Fruit fly (Drosophila melanogaster) whole organism, embryonic: ENCODE measurements around the gene pav.
A peak's percentile ranks its signal among the peaks of the same experiment; 100 is the strongest.

Experiments used
- Blimp-1 ChIP-seq: fragments of 200-800 bp; sonication (Bioruptor generic); optimal IDR thresholded peaks from 3 replicates; lab custom pipeline; 2018; ENCODE audit warnings: missing biosample characterization, missing genetic modification characterization, mild to moderate bottlenecking, moderate library complexity, missing genetic modification reagents
- CG10267 ChIP-seq: fragments of 200-800 bp; sonication (Bioruptor generic); optimal IDR thresholded peaks from 2 replicates; lab custom pipeline; 2018; ENCODE audit warnings: missing biosample characterization, mild to moderate bottlenecking, missing genetic modification characterization, moderate library complexity
- CG10979 ChIP-seq: fragments of 200-800 bp; sonication (Bioruptor generic); optimal IDR thresholded peaks from 2 replicates; lab custom pipeline; 2018; ENCODE audit warnings: missing biosample characterization, mild to moderate bottlenecking, missing genetic modification characterization, moderate library complexity
- CG11695 ChIP-seq: fragments of 200-800 bp; sonication (Bioruptor generic); IDR thresholded peaks from 3 replicates; pipeline ENCODE4 v1.3.6; 2022; ENCODE audit warnings: missing biosample characterization, missing genetic modification characterization
- CG12942 ChIP-seq: fragments of 200-800 bp; sonication (Bioruptor generic); optimal IDR thresholded peaks from 3 replicates; lab custom pipeline; 2016; ENCODE audit warnings: missing biosample characterization, missing genetic modification characterization
- CG14710 ChIP-seq: fragments of 200-800 bp; sonication (Bioruptor generic); optimal IDR thresholded peaks from 3 replicates; lab custom pipeline; 2019; ENCODE audit warnings: missing biosample characterization, mild to moderate bottlenecking, missing genetic modification characterization, moderate library complexity
- CG15696 ChIP-seq: fragments of 200-800 bp; sonication (Bioruptor generic); optimal IDR thresholded peaks from 2 replicates; lab custom pipeline; 2019; ENCODE audit warnings: missing biosample characterization, mild to moderate bottlenecking, missing genetic modification characterization, moderate library complexity
- CG17359 ChIP-seq: fragments of 200-800 bp; sonication (Bioruptor generic); optimal IDR thresholded peaks from 3 replicates; lab custom pipeline; 2018; ENCODE audit warnings: missing biosample characterization, mild to moderate bottlenecking, missing genetic modification characterization, moderate library complexity
- CG17829 ChIP-seq: fragments of 200-800 bp; optimal IDR thresholded peaks from 2 replicates; lab custom pipeline; 2019; ENCODE audit warnings: missing biosample characterization, mild to moderate bottlenecking, missing genetic modification characterization, moderate library complexity
- CG2712 ChIP-seq: fragments of 200-800 bp; optimal IDR thresholded peaks from 3 replicates; lab custom pipeline; 2019; ENCODE audit warnings: missing biosample characterization, mild to moderate bottlenecking, missing genetic modification characterization, moderate library complexity
- CG30020 ChIP-seq: fragments of 200-800 bp; optimal IDR thresholded peaks from 2 replicates; lab custom pipeline; 2019; ENCODE audit warnings: missing biosample characterization, mild to moderate bottlenecking, missing genetic modification characterization, moderate library complexity
- CG31441 ChIP-seq: fragments of 200-800 bp; sonication (Bioruptor generic); IDR thresholded peaks from 2 replicates; pipeline ENCODE4 v1.3.6; 2022; ENCODE audit warnings: missing biosample characterization, missing genetic modification characterization
- CG43689 ChIP-seq: fragments of 200-800 bp; sonication (Bioruptor generic); IDR thresholded peaks from 2 replicates; pipeline ENCODE4 v1.3.6; 2022; ENCODE audit warnings: missing biosample characterization, missing genetic modification characterization
- CG4404 ChIP-seq: fragments of 200-800 bp; sonication (Bioruptor generic); IDR thresholded peaks from 2 replicates; pipeline ENCODE4 v1.3.6; 2022; ENCODE audit warnings: missing biosample characterization, missing genetic modification characterization
- CG4424 ChIP-seq: fragments of 200-800 bp; sonication (Bioruptor generic); optimal IDR thresholded peaks from 3 replicates; lab custom pipeline; 2016; ENCODE audit warnings: missing biosample characterization, missing genetic modification characterization
- CG4730 ChIP-seq: fragments of 200-800 bp; sonication (Bioruptor generic); IDR thresholded peaks from 2 replicates; pipeline ENCODE4 v1.3.6; 2022; ENCODE audit warnings: missing biosample characterization, missing genetic modification characterization
- CG5245 ChIP-seq: fragments of 200-800 bp; sonication (Bioruptor generic); optimal IDR thresholded peaks from 3 replicates; lab custom pipeline; 2016; ENCODE audit warnings: missing biosample characterization, missing genetic modification characterization
- CG9727 ChIP-seq: fragments of 200-800 bp; sonication (Bioruptor generic); optimal IDR thresholded peaks from 3 replicates; lab custom pipeline; 2017; ENCODE audit warnings: missing biosample characterization, mild to moderate bottlenecking, missing genetic modification characterization
- Drgx ChIP-seq: fragments of 200-800 bp; sonication (Bioruptor generic); IDR thresholded peaks from 2 replicates; pipeline ENCODE4 v1.3.6; 2022; ENCODE audit warnings: missing biosample characterization, missing genetic modification characterization
- Ets65A ChIP-seq: fragments of 200-800 bp; sonication (Bioruptor generic); peaks from one replicate; lab custom pipeline; 2016; ENCODE audit warnings: missing biosample characterization, missing genetic modification characterization
- Hand ChIP-seq: fragments of 200-800 bp; sonication (Bioruptor generic); optimal IDR thresholded peaks from 2 replicates; lab custom pipeline; 2017; ENCODE audit warnings: mild to moderate bottlenecking, missing biosample characterization, missing genetic modification reagents, missing genetic modification characterization
- Ptx1 ChIP-seq: fragments of 200-800 bp; sonication (Bioruptor generic); IDR thresholded peaks from 2 replicates; pipeline ENCODE4 v1.3.6; 2022; ENCODE audit warnings: missing biosample characterization, missing genetic modification characterization
- Rx ChIP-seq: fragments of 200-800 bp; sonication (Bioruptor generic); IDR thresholded peaks from 2 replicates; pipeline ENCODE4 v1.3.6; 2022; ENCODE audit warnings: missing biosample characterization, missing genetic modification characterization
- Six4 ChIP-seq: fragments of 200-800 bp; sonication (Bioruptor generic); optimal IDR thresholded peaks from 2 replicates; lab custom pipeline; 2016; ENCODE audit warnings: missing biosample characterization, missing genetic modification characterization
- ara ChIP-seq: fragments of 200-800 bp; sonication (Bioruptor generic); IDR thresholded peaks from 2 replicates; pipeline ENCODE4 v1.3.6; 2022; ENCODE audit warnings: missing biosample characterization, missing genetic modification characterization
- ase ChIP-seq: fragments of 200-800 bp; sonication (Bioruptor generic); IDR thresholded peaks from 3 replicates; pipeline ENCODE4 v1.3.6; 2022; ENCODE audit warnings: missing biosample characterization, missing genetic modification characterization
- bowl ChIP-seq: fragments of 200-800 bp; sonication (Bioruptor generic); IDR thresholded peaks from 2 replicates; pipeline ENCODE4 v1.3.6; 2022; ENCODE audit warnings: missing biosample characterization, missing genetic modification characterization
- croc ChIP-seq: fragments of 200-800 bp; sonication (Bioruptor generic); conservative IDR thresholded peaks from 3 replicates; pipeline ENCODE4 v1.3.6; 2022; ENCODE audit warnings: missing biosample characterization, missing genetic modification characterization
- dmrt99B ChIP-seq: fragments of 200-800 bp; sonication (Bioruptor generic); optimal IDR thresholded peaks from 2 replicates; lab custom pipeline; 2018; ENCODE audit warnings: missing biosample characterization, mild to moderate bottlenecking, missing genetic modification characterization, moderate library complexity
- dysf ChIP-seq: fragments of 200-800 bp; sonication (Bioruptor generic); IDR thresholded peaks from 3 replicates; pipeline ENCODE4 v1.3.6; 2022; ENCODE audit warnings: missing biosample characterization, missing genetic modification characterization
- ems ChIP-seq: fragments of 200-800 bp; sonication (Bioruptor generic); optimal IDR thresholded peaks from 3 replicates; lab custom pipeline; 2016; ENCODE audit warnings: missing biosample characterization, missing genetic modification characterization
- fd96Cb ChIP-seq: fragments of 200-800 bp; sonication (Bioruptor generic); optimal IDR thresholded peaks from 2 replicates; lab custom pipeline; 2018; ENCODE audit warnings: missing biosample characterization, mild to moderate bottlenecking, missing genetic modification characterization, moderate library complexity
- fru ChIP-seq: fragments of >200 bp; optimal IDR thresholded peaks from 2 replicates; lab custom pipeline; 2017
- her ChIP-seq: fragments of 200-800 bp; sonication (Bioruptor generic); optimal IDR thresholded peaks from 2 replicates; lab custom pipeline; 2016; ENCODE audit warnings: missing biosample characterization, missing genetic modification characterization
- hkb ChIP-seq, 2 experiments: fragments of 200-800 bp in 1 of 2; fragments of >200 bp in 1 of 2; sonication (Bioruptor generic) in 1 of 2; IDR thresholded peaks in 1 of 2; optimal IDR thresholded peaks in 1 of 2; 2 replicates each; pipeline versions ENCODE4 v1.3.6 to Lab custom; 2017 to 2022; ENCODE audit warnings: missing biosample characterization in 1 of 2, missing genetic modification characterization in 1 of 2
- jumu ChIP-seq: fragments of 200-800 bp; sonication (Bioruptor generic); optimal IDR thresholded peaks from 3 replicates; lab custom pipeline; 2016; ENCODE audit warnings: missing biosample characterization, missing genetic modification characterization
- luna ChIP-seq: fragments of 200-800 bp; sonication (Bioruptor generic); optimal IDR thresholded peaks from 2 replicates; lab custom pipeline; 2016; ENCODE audit warnings: missing biosample characterization, missing genetic modification characterization
- phol ChIP-seq: fragments of 200-800 bp; sonication (Bioruptor generic); optimal IDR thresholded peaks from 3 replicates; lab custom pipeline; 2018; ENCODE audit warnings: missing biosample characterization, mild to moderate bottlenecking, missing genetic modification characterization, moderate library complexity
- prd ChIP-seq, 3 experiments: fragments of >200 bp in 2 of 3; fragments of 200-800 bp in 1 of 3; sonication (Bioruptor generic) in 1 of 3; optimal IDR thresholded peaks in 2 of 3; IDR thresholded peaks in 1 of 3; 2 replicates in 2 of 3; 3 replicates in 1 of 3; pipeline versions ENCODE4 v1.3.6 to Lab custom; 2017 to 2022; ENCODE audit warnings: missing biosample characterization in 1 of 3, missing genetic modification characterization in 1 of 3
- ranshi ChIP-seq: fragments of 200-800 bp; sonication (Bioruptor generic); IDR thresholded peaks from 2 replicates; pipeline ENCODE4 v1.3.6; 2022; ENCODE audit warnings: missing biosample characterization, missing genetic modification characterization
- sens ChIP-seq: fragments of 200-800 bp; sonication (Bioruptor generic); peaks from one replicate; lab custom pipeline; 2016; ENCODE audit warnings: missing biosample characterization, missing genetic modification characterization
- sob ChIP-seq: fragments of 200-800 bp; sonication (Bioruptor generic); IDR thresholded peaks from 2 replicates; pipeline ENCODE4 v1.3.6; 2022; ENCODE audit warnings: missing biosample characterization, missing genetic modification characterization
- stc ChIP-seq: fragments of 200-800 bp; sonication (Bioruptor generic); IDR thresholded peaks from 2 replicates; pipeline ENCODE4 v1.3.6; 2022; ENCODE audit warnings: missing biosample characterization, missing genetic modification characterization
- tap ChIP-seq: fragments of 200-800 bp; optimal IDR thresholded peaks from 3 replicates; lab custom pipeline; 2019; ENCODE audit warnings: missing biosample characterization, mild to moderate bottlenecking, missing genetic modification characterization, moderate library complexity
- tgo ChIP-seq: fragments of 200-800 bp; sonication (Bioruptor generic); IDR thresholded peaks from 3 replicates; pipeline ENCODE4 v1.3.6; 2022; ENCODE audit warnings: missing biosample characterization, missing genetic modification characterization
- trem ChIP-seq: fragments of 200-800 bp; optimal IDR thresholded peaks from 3 replicates; lab custom pipeline; 2019; ENCODE audit warnings: missing biosample characterization, mild to moderate bottlenecking, missing genetic modification characterization, moderate library complexity
- twi ChIP-seq: fragments of 200-800 bp; optimal IDR thresholded peaks from 2 replicates; lab custom pipeline; 2019; ENCODE audit warnings: missing biosample characterization, mild to moderate bottlenecking, missing genetic modification characterization, moderate library complexity
- vvl ChIP-seq: fragments of 200-800 bp; sonication (Bioruptor generic); IDR thresholded peaks from 2 replicates; pipeline ENCODE4 v1.3.6; 2022; ENCODE audit warnings: missing biosample characterization, missing genetic modification characterization
- wdn ChIP-seq: fragments of 200-800 bp; sonication (Bioruptor generic); IDR thresholded peaks from 2 replicates; pipeline ENCODE4 v1.3.6; 2022; ENCODE audit warnings: missing biosample characterization, missing genetic modification characterization
- zen ChIP-seq: fragments of 200-800 bp; sonication (Bioruptor generic); optimal IDR thresholded peaks from 3 replicates; lab custom pipeline; 2018; ENCODE audit warnings: missing biosample characterization, mild to moderate bottlenecking, missing genetic modification characterization, moderate library complexity

The pav gene

DNA sequence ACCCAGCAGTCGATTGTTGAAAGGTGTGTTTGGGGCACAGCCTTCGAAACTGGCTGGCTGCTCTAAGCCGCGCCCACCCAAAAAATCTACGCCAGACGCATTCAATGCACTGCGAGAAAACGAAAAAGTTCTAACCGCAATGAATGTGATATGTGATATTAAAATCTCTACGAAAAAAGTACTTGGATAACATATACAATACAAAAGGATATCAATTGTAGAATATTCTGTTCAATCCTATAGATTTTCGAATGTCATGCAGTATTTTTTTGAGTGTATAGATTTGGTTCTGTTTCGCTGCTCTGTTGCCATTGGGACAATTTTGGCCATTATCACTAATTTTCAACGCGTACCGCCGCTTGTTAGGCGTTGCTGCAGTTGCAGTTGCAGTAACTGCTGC, 32.8 kb upstream of the pav start:
- no peak for TF ChIP-seq twi (tag; lab: Kevin White, UChicago)
- TF ChIP-seq fd96Cb (tag; lab: Kevin White, UChicago): peak; percentile 40
- TF ChIP-seq CG10267: peak; percentile 15
- TF ChIP-seq bowl (GFP tag; lab: Robert Waterston, UW): no peak
- TF ChIP-seq CG17359 (tag; lab: Kevin White, UChicago): peak; percentile 34
- no peak for TF ChIP-seq her
- peak; percentile 11 for TF ChIP-seq Six4 (GFP tag; lab: Kevin White, UChicago)
- peak; percentile 23 for TF ChIP-seq CG14710 (tag; lab: Kevin White, UChicago)
- TF ChIP-seq CG30020: no peak
- peak; percentile 82 for TF ChIP-seq sens (GFP tag; lab: Kevin White, UChicago)
- 0 out of 3 replicates have a peak, but pooled peaks have one; percentile 26 for TF ChIP-seq tgo
- TF ChIP-seq ems (GFP tag; lab: Kevin White, UChicago): no peak
- peak; percentile 52 for TF ChIP-seq CG10979 (tag; lab: Kevin White, UChicago)
- no peak for TF ChIP-seq Hand (GFP tag; lab: Kevin White, UChicago)
- 0 out of 2 replicates have a peak, but pooled peaks have one; percentile 18 for TF ChIP-seq CG4404 (GFP tag; lab: Robert Waterston, UW)
- TF ChIP-seq CG4730 (GFP tag; lab: Robert Waterston, UW): 0 out of 2 replicates have a peak, but pooled peaks have one; percentile 18
- no peak for TF ChIP-seq jumu (GFP tag; lab: Kevin White, UChicago)
- no peak for TF ChIP-seq prd (optimal IDR thresholded peaks at IDR 0.05; lab: Kevin White, UChicago)
- peak; percentile 68; the same call in 2 of the 3 replicates for TF ChIP-seq prd (GFP tag; IDR thresholded peaks at IDR 0.05; lab: Robert Waterston, UW)
- peak; percentile 58 for TF ChIP-seq Blimp-1
- peak; percentile 47 for TF ChIP-seq vvl (GFP tag; lab: Robert Waterston, UW)
- TF ChIP-seq CG31441 (GFP tag; lab: Robert Waterston, UW): peak; percentile 47
- no peak for TF ChIP-seq ranshi (GFP tag; lab: Robert Waterston, UW)
- TF ChIP-seq hkb (optimal IDR thresholded peaks at IDR 0.05; lab: Kevin White, UChicago): no peak
- 0 out of 2 replicates have a peak, but pooled peaks have one; percentile 11 for TF ChIP-seq hkb (GFP tag; IDR thresholded peaks at IDR 0.05; lab: Robert Waterston, UW)
- TF ChIP-seq ara: peak; percentile 58
- TF ChIP-seq CG4424 (GFP tag; lab: Kevin White, UChicago): peak; percentile 5
- TF ChIP-seq CG9727 (GFP tag; lab: Kevin White, UChicago): no peak
- peak; percentile 62 for TF ChIP-seq CG2712 (tag; lab: Kevin White, UChicago)
- TF ChIP-seq CG12942 (GFP tag; lab: Kevin White, UChicago): no peak
- TF ChIP-seq tap (tag; lab: Kevin White, UChicago): peak; percentile 35
- TF ChIP-seq sob (GFP tag; lab: Robert Waterston, UW): peak; percentile 12; the same call in 1 of the 2 replicates
- peak; percentile 60 for TF ChIP-seq zen
- no peak for TF ChIP-seq wdn
- peak; percentile 44 for TF ChIP-seq CG17829 (tag; lab: Kevin White, UChicago)
- no peak for TF ChIP-seq Ets65A
- TF ChIP-seq luna (GFP tag; lab: Kevin White, UChicago): no peak
- peak; percentile 48 for TF ChIP-seq dmrt99B
- TF ChIP-seq Rx (GFP tag; lab: Robert Waterston, UW): 0 out of 2 replicates have a peak, but pooled peaks have one; percentile 35
- 0 out of 2 replicates have a peak, but pooled peaks have one; percentile 23 for TF ChIP-seq stc
- TF ChIP-seq dysf (GFP tag; lab: Robert Waterston, UW): 0 out of 3 replicates have a peak, but pooled peaks have one; percentile 26
- peak; percentile 42 for TF ChIP-seq phol (tag; lab: Kevin White, UChicago)
- TF ChIP-seq CG15696 (tag; lab: Kevin White, UChicago): peak; percentile 20
- TF ChIP-seq CG5245: peak; percentile 4
- TF ChIP-seq ase (GFP tag; lab: Robert Waterston, UW): peak; percentile 49; the same call in 1 of the 3 replicates
- TF ChIP-seq croc (GFP tag; lab: Robert Waterston, UW): 0 out of 3 replicates have a peak, but pooled peaks have one; percentile 36
- no peak for TF ChIP-seq fru
- TF ChIP-seq CG43689: no peak
- peak; percentile 23; the same call in 1 of the 2 replicates for TF ChIP-seq Ptx1 (GFP tag; lab: Robert Waterston, UW)
- 0 out of 3 replicates have a peak, but pooled peaks have one; percentile 7 for TF ChIP-seq CG11695
- TF ChIP-seq Drgx (GFP tag; lab: Robert Waterston, UW): peak; percentile 74
- peak; percentile 16 for TF ChIP-seq trem (tag; lab: Kevin White, UChicago)
